Worm (Caenorhabditis elegans) whole organism, L4/young adult: ENCODE measurements around the gene iffb-1.

Experiments
- W03F9.2 ChIP-seq: fragments of 150-350 bp; optimal IDR thresholded peaks from 2 replicates; lab custom pipeline; 2014; ENCODE audit warnings: missing biosample characterization, missing genetic modification characterization
- dao-5 ChIP-seq: sonication (generic microtip); optimal IDR thresholded peaks from 2 replicates; lab custom pipeline; 2016; ENCODE audit warnings: missing genotype, missing genetic modification characterization, moderate library complexity, missing compliant biosample characterization

DNA sequence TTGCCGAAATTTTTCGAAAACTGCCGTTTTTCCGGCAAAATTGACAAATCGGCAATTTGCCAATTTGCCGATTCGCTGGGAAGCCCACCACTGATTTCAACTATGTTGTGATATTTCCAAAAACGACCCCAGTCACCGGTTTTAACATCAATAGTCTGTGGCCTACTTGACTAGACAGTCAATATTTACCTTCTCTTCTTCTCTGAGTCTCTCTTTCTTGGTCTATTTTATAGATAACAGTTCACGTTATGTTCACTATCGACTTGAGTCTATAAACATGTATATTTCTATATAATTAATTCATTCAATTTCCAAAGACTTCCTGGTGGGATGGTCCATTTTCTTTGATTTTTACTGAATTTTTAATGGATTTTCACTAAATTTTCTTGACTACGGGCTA, 19.5 kb upstream of the iffb-1 start:
- TF ChIP-seq W03F9.2 (no peak), dao-5 (tag; lab: Kevin White, UChicago) (no peak)
